Fruit fly (Drosophila melanogaster): ENCODE measurements around the gene Burs.
A peak's percentile ranks its signal among the peaks of the same experiment; 100 is the strongest.

The Burs gene

DNA sequence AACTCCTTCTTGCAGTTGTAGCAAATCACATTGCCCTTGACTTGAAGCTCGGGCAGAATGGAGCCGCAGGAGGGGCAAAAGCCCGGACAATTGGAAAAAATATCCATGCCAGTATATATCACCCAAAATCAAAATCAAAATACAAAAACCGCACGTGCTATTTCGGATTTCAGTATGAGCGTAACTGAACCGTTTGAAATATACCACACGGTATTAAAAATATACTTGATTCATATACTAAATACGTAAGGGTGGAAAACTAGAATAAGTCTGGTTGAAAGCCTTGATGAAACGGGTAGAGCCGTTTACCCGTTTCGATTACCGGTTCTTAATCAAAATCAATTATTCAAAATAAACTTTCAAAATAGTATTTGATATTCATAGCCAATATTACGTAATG lies 8.3 kb downstream of the Burs start, which contains the start of gene Polr1H (continued):
- TF ChIP-seq fd96Cb (tag; optimal IDR thresholded peaks at IDR 0.05) (no peak), CG12155 (GFP tag; optimal IDR thresholded peaks at IDR 0.05) (no peak), Med (GFP tag) (peak; percentile 68), MBD-R2 (GFP tag; IDR thresholded peaks at IDR 0.05) (peak; percentile 49; the same call in 1 of the 2 replicates), Mes4 (GFP tag; optimal IDR thresholded peaks at IDR 0.05) (no peak), hbn (GFP tag; IDR thresholded peaks at IDR 0.05; ENCODE audit: partially characterized antibody) (no peak), CG6791 (GFP tag; IDR thresholded peaks at IDR 0.05; ENCODE audit: partially characterized antibody) (no peak), Eip74EF (GFP tag; optimal IDR thresholded peaks at IDR 0.05) (no peak), CG3995 (GFP tag; optimal IDR thresholded peaks at IDR 0.05) (no peak), so (GFP tag; IDR thresholded peaks at IDR 0.05) (no peak), CG4424 (GFP tag; optimal IDR thresholded peaks at IDR 0.05) (no peak), CG12391 (tag; optimal IDR thresholded peaks at IDR 0.05) (no peak), NfI (GFP tag; optimal IDR thresholded peaks at IDR 0.05) (no peak), CG4617 (GFP tag; optimal IDR thresholded peaks at IDR 0.05; ENCODE audit: borderline replicate concordance) (peak; percentile 23), CG11504 (tag; optimal IDR thresholded peaks at IDR 0.05) (peak; percentile 75), CG2678 (tag; optimal IDR thresholded peaks at IDR 0.05) (no peak), trh (GFP tag; optimal IDR thresholded peaks at IDR 0.05) (no peak), Ets65A (GFP tag) (no peak), Poxn (GFP tag; IDR thresholded peaks at IDR 0.05) (no peak), dysf (GFP tag; IDR thresholded peaks at IDR 0.05) (no peak), CG11695 (GFP tag; IDR thresholded peaks at IDR 0.05) (no peak), CG11723 (GFP tag; optimal IDR thresholded peaks at IDR 0.05) (no peak), Dref (GFP tag; IDR thresholded peaks at IDR 0.05) (no peak), hth (optimal IDR thresholded peaks at IDR 0.05) (no peak), CG14710 (tag; optimal IDR thresholded peaks at IDR 0.05) (peak; percentile 42), Asciz (GFP tag; optimal IDR thresholded peaks at IDR 0.05) (no peak), H15 (GFP tag; IDR thresholded peaks at IDR 0.05) (no peak), seq (GFP tag; IDR thresholded peaks at IDR 0.05) (no peak), Hmr (GFP tag; optimal IDR thresholded peaks at IDR 0.05) (peak; percentile 29), Fer2 (tag; optimal IDR thresholded peaks at IDR 0.05) (no peak), zen (tag; optimal IDR thresholded peaks at IDR 0.05) (no peak), sr (GFP tag; IDR thresholded peaks at IDR 0.05) (no peak), gce (GFP tag; IDR thresholded peaks at IDR 0.05) (no peak), tll (GFP tag; optimal IDR thresholded peaks at IDR 0.05) (no peak), klu (GFP tag; IDR thresholded peaks at IDR 0.05) (no peak), Dip3 (GFP tag; optimal IDR thresholded peaks at IDR 0.05) (no peak), Tbp (GFP tag; optimal IDR thresholded peaks at IDR 0.05) (no peak), CG6254 (GFP tag; optimal IDR thresholded peaks at IDR 0.05) (no peak), CG11560 (tag; IDR thresholded peaks at IDR 0.05) (no peak), H2.0 (GFP tag; IDR thresholded peaks at IDR 0.05) (no peak), CG7372 (GFP tag; IDR thresholded peaks at IDR 0.05) (no peak), CG16779 (GFP tag; IDR thresholded peaks at IDR 0.05) (no peak), eve (GFP tag; optimal IDR thresholded peaks at IDR 0.05) (no peak), BEAF-32 (GFP tag; optimal IDR thresholded peaks at IDR 0.05) (peak; percentile 31), CG10543 (GFP tag; optimal IDR thresholded peaks at IDR 0.05) (no peak), ac (GFP tag; optimal IDR thresholded peaks at IDR 0.05) (no peak), exex (tag; optimal IDR thresholded peaks at IDR 0.05) (no peak), ewg (GFP tag; optimal IDR thresholded peaks at IDR 0.05) (no peak), CG17829 (tag; optimal IDR thresholded peaks at IDR 0.05) (no peak), en (GFP tag; optimal IDR thresholded peaks at IDR 0.05) (no peak), odd (GFP tag; optimal IDR thresholded peaks at IDR 0.05) (no peak), CG32532 (GFP tag; IDR thresholded peaks at IDR 0.05) (no peak)
